Worm (Caenorhabditis elegans) whole organism, late embryonic: Measurements from ENCODE around the gene sri-78.
"Not testable (repeated sequence)": the region's sequence is repeated elsewhere in the genome, so short reads cannot be mapped to it uniquely, and the experiment has no call there.

Experiments
- K09A11.1 ChIP-seq: sonication (generic microtip); optimal IDR thresholded peaks from 2 replicates; lab custom pipeline; 2017; ENCODE audit warnings: antibody characterized with exemption, mild to moderate bottlenecking, missing genetic modification characterization, missing compliant biosample characterization; ENCODE audit not compliant: insufficient read depth
- T23F11.4 ChIP-seq: fragments of 200-800 bp; sonication (Bioruptor generic); optimal IDR thresholded peaks from 2 replicates; lab custom pipeline; 2018; ENCODE audit warnings: mild to moderate bottlenecking, missing genetic modification characterization, missing compliant biosample characterization
- ceh-6 ChIP-seq: fragments of 200-800 bp; sonication (Bioruptor generic); optimal IDR thresholded peaks from 2 replicates; lab custom pipeline; 2018; ENCODE audit warnings: mild to moderate bottlenecking, missing genetic modification characterization, missing compliant biosample characterization
- elt-4 ChIP-seq: sonication (generic microtip); optimal IDR thresholded peaks from 2 replicates; lab custom pipeline; 2016; ENCODE audit warnings: missing genetic modification characterization, missing compliant biosample characterization
- fax-1 ChIP-seq: sonication (generic microtip); optimal IDR thresholded peaks from 2 replicates; lab custom pipeline; 2016; ENCODE audit warnings: missing genotype, missing genetic modification characterization, missing compliant biosample characterization
- gmeb-2 ChIP-seq: sonication (generic microtip); optimal IDR thresholded peaks from 2 replicates; lab custom pipeline; 2016; ENCODE audit warnings: missing genetic modification characterization, inconsistent platforms, missing compliant biosample characterization
- hlh-13 ChIP-seq: fragments of 200-800 bp; sonication (Bioruptor generic); optimal IDR thresholded peaks from 2 replicates; lab custom pipeline; 2018; ENCODE audit warnings: mild to moderate bottlenecking, missing genetic modification characterization, missing compliant biosample characterization
- nhr-11 ChIP-seq: fragments of 150-350 bp; optimal IDR thresholded peaks from 2 replicates; lab custom pipeline; 2014; ENCODE audit warnings: missing biosample characterization, missing genetic modification characterization
- syd-9 ChIP-seq: sonication (generic microtip); optimal IDR thresholded peaks from 2 replicates; lab custom pipeline; 2016; ENCODE audit warnings: mild to moderate bottlenecking, missing genetic modification characterization, moderate library complexity, missing compliant biosample characterization
- unc-55 ChIP-seq: sonication (generic microtip); optimal IDR thresholded peaks from 2 replicates; lab custom pipeline; 2017; ENCODE audit warnings: missing biosample characterization, missing genetic modification reagents, missing genetic modification characterization
- unc-86 ChIP-seq: sonication (generic microtip); optimal IDR thresholded peaks from 2 replicates; lab custom pipeline; 2016; ENCODE audit warnings: missing genetic modification characterization, missing compliant biosample characterization

DNA sequence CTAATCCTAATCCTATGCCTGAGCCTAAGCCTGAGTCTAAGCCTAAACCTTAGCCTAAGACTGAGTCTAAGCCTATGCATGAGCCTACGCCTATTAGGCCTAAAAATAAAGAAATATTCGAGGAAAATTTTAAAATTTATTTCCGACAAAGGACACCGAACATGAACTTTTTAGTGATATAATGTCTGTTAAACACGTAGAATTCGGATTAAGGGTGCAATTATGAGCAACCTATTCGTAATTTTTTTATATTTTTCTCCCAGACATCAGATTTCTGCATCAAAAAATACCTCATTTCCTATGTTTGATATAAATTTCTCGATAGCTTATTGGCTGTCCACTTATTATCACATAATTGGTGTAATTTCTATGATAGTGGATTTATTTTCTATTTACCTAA, 4.1 kb downstream of the sri-78 start, which contains the start of gene Y27F2A.11:
- TF ChIP-seq nhr-11 (tag; lab: Kevin White, UChicago); syd-9; unc-55 (GFP tag; lab: Kevin White, UChicago); ceh-6 (GFP tag; lab: Kevin White, UChicago); T23F11.4 (GFP tag; lab: Kevin White, UChicago); hlh-13 (GFP tag; lab: Kevin White, UChicago); gmeb-2 (tag; lab: Kevin White, UChicago); K09A11.1 (tag; lab: Kevin White, UChicago); fax-1; elt-4 (tag; lab: Kevin White, UChicago); unc-86: not testable (repeated sequence)
